Worm (Caenorhabditis elegans) whole organism, L4 larva: Measurements from ENCODE around the gene glb-27.

ENCODE experiments used
- F10B5.3 ChIP-seq: sonication (generic microtip); optimal IDR thresholded peaks from 2 replicates; lab custom pipeline; 2016; ENCODE audit warnings: mild to moderate bottlenecking, missing genetic modification characterization, missing compliant biosample characterization
- Y105C5A.15 ChIP-seq: fragments of 200-800 bp; sonication (Bioruptor generic); IDR thresholded peaks from 2 replicates; pipeline ENCODE4 v1.3.6; 2022; ENCODE audit warnings: missing genetic modification characterization, missing compliant biosample characterization
- Y75B8A.6 ChIP-seq: fragments of 200-800 bp; sonication (Bioruptor generic); IDR thresholded peaks from 2 replicates; pipeline ENCODE4 v1.3.6; 2022; ENCODE audit warnings: missing genetic modification reagents, missing genetic modification characterization, missing compliant biosample characterization
- aha-1 ChIP-seq: fragments of 150-350 bp; peaks from one replicate; lab custom pipeline; 2014; ENCODE audit warnings: missing biosample characterization, missing genetic modification characterization
- aly-2 ChIP-seq: sonication (generic microtip); optimal IDR thresholded peaks from 2 replicates; lab custom pipeline; 2018; ENCODE audit warnings: missing biosample characterization, missing genetic modification characterization
- ceh-20 ChIP-seq: fragments of 200-800 bp; sonication (Bioruptor generic); IDR thresholded peaks from 2 replicates; pipeline ENCODE4 v1.3.6; 2022; ENCODE audit warnings: missing genetic modification reagents, missing genetic modification characterization, missing compliant biosample characterization
- ceh-28 ChIP-seq: fragments of 150-350 bp; optimal IDR thresholded peaks from 2 replicates; lab custom pipeline; 2014; ENCODE audit warnings: missing biosample characterization, missing genetic modification reagents, missing genetic modification characterization
- daf-16 ChIP-seq, 3 experiments: sonication (generic microtip); optimal IDR thresholded peaks; 2 replicates each; lab custom pipeline; 2016 to 2017; ENCODE audit warnings: missing genetic modification characterization in 3 of 3, missing genetic modification reagents in 3 of 3, mild to moderate bottlenecking in 2 of 3, missing compliant biosample characterization in 2 of 3, missing biosample characterization in 1 of 3, moderate library complexity in 1 of 3
- dmd-6 ChIP-seq: fragments of 200-800 bp; sonication (Bioruptor generic); IDR thresholded peaks from 2 replicates; pipeline ENCODE4 v1.3.6; 2022; ENCODE audit warnings: missing genetic modification reagents, missing genetic modification characterization, missing compliant biosample characterization
- duxl-1 ChIP-seq: sonication (generic microtip); optimal IDR thresholded peaks from 2 replicates; lab custom pipeline; 2016; ENCODE audit warnings: mild to moderate bottlenecking, missing genetic modification characterization, moderate library complexity, missing compliant biosample characterization; ENCODE audit not compliant: poor library complexity
- dve-1 ChIP-seq: sonication (generic microtip); optimal IDR thresholded peaks from 2 replicates; lab custom pipeline; 2017; ENCODE audit warnings: antibody characterized with exemption, mild to moderate bottlenecking, missing genetic modification characterization, missing compliant biosample characterization; ENCODE audit not compliant: insufficient read depth
- hif-1 ChIP-seq, 2 experiments: sonication (generic microtip); optimal IDR thresholded peaks; 2 replicates each; lab custom pipeline; 2016 to 2017; ENCODE audit warnings: missing compliant biosample characterization in 2 of 2, missing genetic modification characterization in 2 of 2, missing genetic modification reagents in 2 of 2, missing genotype in 2 of 2, mild to moderate bottlenecking in 1 of 2
- hlh-11 ChIP-seq: fragments of 200-800 bp; sonication (Bioruptor generic); optimal IDR thresholded peaks from 2 replicates; lab custom pipeline; 2018; ENCODE audit warnings: mild to moderate bottlenecking, missing genetic modification characterization, missing compliant biosample characterization
- hlh-30 ChIP-seq: sonication (generic microtip); optimal IDR thresholded peaks from 2 replicates; lab custom pipeline; 2017; ENCODE audit warnings: antibody characterized with exemption, mild to moderate bottlenecking, missing genetic modification characterization, missing compliant biosample characterization; ENCODE audit not compliant: insufficient read depth
- hmg-1.1 ChIP-seq: fragments of 200-800 bp; sonication (Bioruptor generic); IDR thresholded peaks from 2 replicates; pipeline ENCODE4 v1.3.6; 2022; ENCODE audit warnings: missing genetic modification reagents, missing genetic modification characterization, missing compliant biosample characterization
- lim-7 ChIP-seq: fragments of 200-800 bp; sonication (Bioruptor generic); IDR thresholded peaks from 2 replicates; pipeline ENCODE4 v1.3.6; 2022; ENCODE audit warnings: missing genetic modification characterization, missing compliant biosample characterization
- lin-38 ChIP-seq: fragments of 200-800 bp; sonication (Bioruptor generic); IDR thresholded peaks from 2 replicates; pipeline ENCODE4 v1.3.6; 2022; ENCODE audit warnings: missing genetic modification reagents, missing genetic modification characterization, missing compliant biosample characterization
- lsy-2 ChIP-seq, 2 experiments: fragments of 150-350 bp in 1 of 2; sonication (generic microtip) in 1 of 2; optimal IDR thresholded peaks; 2 replicates each; lab custom pipeline; 2014 to 2017; ENCODE audit warnings: missing biosample characterization in 2 of 2, missing genetic modification characterization in 2 of 2
- mep-1 ChIP-seq: fragments of 150-350 bp; sonication (generic microtip); optimal IDR thresholded peaks from 3 replicates; lab custom pipeline; 2014; ENCODE audit warnings: missing biosample characterization, missing genetic modification characterization
- nhr-11 ChIP-seq: fragments of 150-350 bp; optimal IDR thresholded peaks from 2 replicates; lab custom pipeline; 2014; ENCODE audit warnings: missing biosample characterization, missing genetic modification characterization
- nhr-25 ChIP-seq: sonication (generic microtip); optimal IDR thresholded peaks from 2 replicates; lab custom pipeline; 2017; ENCODE audit warnings: missing genetic modification characterization, mild to moderate bottlenecking, missing compliant biosample characterization, antibody characterized with exemption, moderate library complexity, borderline replicate concordance; ENCODE audit not compliant: insufficient read depth
- nhr-28 ChIP-seq: fragments of 150-350 bp; optimal IDR thresholded peaks from 2 replicates; lab custom pipeline; 2014; ENCODE audit warnings: missing biosample characterization, missing genetic modification characterization
- nhr-48 ChIP-seq: sonication (generic microtip); optimal IDR thresholded peaks from 2 replicates; lab custom pipeline; 2016; ENCODE audit warnings: mild to moderate bottlenecking, missing genetic modification characterization, missing compliant biosample characterization
- unc-62 ChIP-seq, 3 experiments: fragments of 150-350 bp in 1 of 3; sonication (generic microtip); optimal IDR thresholded peaks in 2 of 3; peaks in 1 of 3; 1 replicate in 1 of 3; 2 replicates in 2 of 3; lab custom pipeline; 2014 to 2017; ENCODE audit warnings: missing biosample characterization in 3 of 3, missing genetic modification characterization in 3 of 3, missing genetic modification reagents in 3 of 3, missing genotype in 1 of 3
- ztf-7 ChIP-seq: fragments of 150-350 bp; optimal IDR thresholded peaks from 2 replicates; lab custom pipeline; 2014; ENCODE audit warnings: missing biosample characterization, missing genetic modification characterization

glb-27 gene

DNA sequence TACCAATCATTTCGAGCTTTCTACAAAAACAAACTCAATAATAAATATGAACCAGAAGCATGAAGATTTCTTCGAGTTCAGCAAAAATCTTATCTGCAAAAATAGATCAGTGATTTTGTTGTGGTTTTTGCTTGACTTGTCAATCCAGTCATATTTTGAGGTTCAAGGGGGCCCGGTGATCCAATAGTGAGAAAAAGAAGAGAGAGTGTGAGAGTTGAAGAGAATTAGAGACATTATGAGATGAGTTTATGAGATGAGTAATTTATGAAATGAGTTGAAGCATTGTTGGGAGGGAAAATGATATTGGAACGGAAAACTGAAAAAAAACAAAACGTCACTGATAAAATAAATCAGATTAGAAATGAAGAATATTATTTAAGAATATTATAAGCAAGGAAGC lies 47.1 kb downstream of the glb-27 start, which contains the start of gene T13H5.1:
Gene T13H5.1, minus strand, starts transcription at position 101 of the 400 bp plus-strand sequence.
- peak; percentile 12 for TF ChIP-seq aha-1
- no peak for TF ChIP-seq Y105C5A.15

DNA sequence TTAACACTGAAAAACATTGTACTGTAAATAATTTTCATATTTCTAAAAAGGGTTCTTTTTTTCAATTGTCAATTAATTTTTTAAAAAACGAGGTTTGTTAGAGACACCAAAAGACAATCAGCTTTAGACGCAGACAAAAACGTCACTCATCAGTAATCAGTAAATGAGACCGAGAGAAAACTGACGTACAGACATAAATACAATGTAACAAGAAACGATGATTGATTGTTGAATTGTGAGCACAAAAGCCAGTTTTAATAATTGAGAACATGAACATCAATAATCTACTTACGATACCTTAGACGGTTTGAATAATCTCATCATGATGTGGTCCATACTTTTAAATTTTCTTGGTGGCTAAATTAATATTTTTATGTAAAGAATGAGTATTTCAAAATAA lies 49.3 kb downstream of the glb-27 start:
- TF ChIP-seq dmd-6 (GFP tag; lab: Robert Waterston, UW) (peak; percentile 56; the same call in 1 of the 2 replicates), F10B5.3 (tag; lab: Kevin White, UChicago) (no peak), hlh-11 (peak; percentile 2), aly-2 (tag; lab: Kevin White, UChicago) (no peak), nhr-48 (peak; percentile 21), ztf-7 (no peak), mep-1 (no peak), daf-16 (GFP tag; optimal IDR thresholded peaks at IDR 0.05; lab: Kevin White, UChicago) (no peak), daf-16 (tag; optimal IDR thresholded peaks at IDR 0.05; lab: Kevin White, UChicago) (peak; percentile 35), dve-1 (tag; lab: Kevin White, UChicago) (peak; percentile 67), unc-62 (GFP tag; optimal IDR thresholded peaks at IDR 0.05 in 1 of 2; lab: Kevin White, UChicago) (peak in 1 of 2 experiments; percentile 87), unc-62 (tag; optimal IDR thresholded peaks at IDR 0.05; lab: Kevin White, UChicago) (no peak), nhr-28 (tag; lab: Kevin White, UChicago) (peak; percentile 16)
- TF ChIP-seq, all 104 proteins: peak for 7

DNA sequence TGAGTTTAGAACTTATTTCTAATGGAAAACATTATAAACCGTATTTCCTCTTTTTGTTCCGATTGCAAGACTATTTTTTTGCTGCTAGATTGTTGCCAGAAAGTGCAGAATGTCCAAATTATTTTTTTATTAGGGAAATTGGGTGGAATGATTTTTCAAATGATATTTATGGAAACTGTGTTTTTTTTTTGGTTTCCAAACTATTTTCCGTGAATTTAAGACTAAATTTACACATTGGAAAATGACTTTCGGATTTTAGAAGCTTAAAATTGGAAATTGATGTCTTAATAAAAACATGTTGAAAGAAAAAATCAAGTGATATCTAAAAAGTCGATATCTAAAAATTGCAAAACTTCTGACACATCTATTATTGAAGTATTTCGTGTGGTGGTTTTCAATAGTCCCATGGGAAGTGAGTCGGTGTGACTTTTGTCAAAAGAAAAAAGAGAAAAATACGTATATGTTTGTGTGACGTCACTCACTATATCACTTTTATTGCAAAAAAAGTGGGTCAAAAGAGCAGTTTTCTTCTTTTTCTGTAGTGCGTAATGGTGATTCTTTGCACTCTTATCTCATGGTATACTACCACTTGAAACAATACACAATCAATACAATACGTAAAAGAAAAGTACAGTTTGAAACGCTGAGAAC lies 51.9 kb downstream of the glb-27 start:
- TF ChIP-seq aha-1 = peak; percentile 78
- peak; percentile 51 for TF ChIP-seq hlh-30
- TF ChIP-seq ceh-28 (tag; lab: Kevin White, UChicago) = no peak
- peak; percentile 43 for TF ChIP-seq nhr-28 (tag; lab: Kevin White, UChicago)
- peak; percentile 16 for TF ChIP-seq dve-1 (tag; lab: Kevin White, UChicago)
- peak in 1 of 2 experiments; percentile 9 for TF ChIP-seq lsy-2 (tag; optimal IDR thresholded peaks at IDR 0.05; lab: Kevin White, UChicago)
- TF ChIP-seq unc-62 (GFP tag; optimal IDR thresholded peaks at IDR 0.05 in 1 of 2; lab: Kevin White, UChicago) = peak in 1 of 2 experiments; percentile 94
- no peak for TF ChIP-seq unc-62 (tag; optimal IDR thresholded peaks at IDR 0.05; lab: Kevin White, UChicago)
- TF ChIP-seq ceh-20 = 0 out of 2 replicates have a peak, but pooled peaks have one; percentile 11
- no peak for TF ChIP-seq hif-1 (tag; optimal IDR thresholded peaks at IDR 0.05; lab: Kevin White, UChicago)
- TF ChIP-seq duxl-1 = no peak
- no peak for TF ChIP-seq Y75B8A.6

DNA sequence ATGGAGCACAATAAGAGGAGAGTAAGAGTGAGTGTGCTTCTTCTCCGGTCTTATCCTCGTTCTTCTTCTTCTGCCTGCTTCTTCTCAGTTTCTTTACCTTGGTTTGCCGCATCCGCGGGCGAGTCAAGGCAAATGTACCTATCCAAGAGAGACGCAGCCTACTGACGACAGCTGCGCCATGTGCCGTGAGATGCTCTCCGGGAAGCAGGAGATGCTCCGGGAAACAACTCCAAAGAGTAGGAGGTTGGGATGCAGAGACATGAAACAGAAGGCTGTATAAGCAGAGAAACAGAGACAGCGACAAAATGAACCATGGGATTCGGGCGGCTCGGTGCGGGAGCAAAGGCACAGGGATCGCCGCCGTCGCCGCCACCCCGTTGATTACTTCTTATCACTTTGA lies 57.0 kb downstream of the glb-27 start:
- peak; percentile 40 for TF ChIP-seq nhr-11 (tag; lab: Kevin White, UChicago)
- peak; percentile 51 for TF ChIP-seq hlh-11
- no peak for TF ChIP-seq nhr-25 (tag; lab: Kevin White, UChicago)
- TF ChIP-seq hif-1 (tag; optimal IDR thresholded peaks at IDR 0.05; lab: Kevin White, UChicago) = peak in 1 of 2 experiments; percentile 34
- no peak for TF ChIP-seq F10B5.3 (tag; lab: Kevin White, UChicago)
- TF ChIP-seq lin-38 (GFP tag; lab: Robert Waterston, UW) = 0 out of 2 replicates have a peak, but pooled peaks have one; percentile 9
- TF ChIP-seq hmg-1.1 (GFP tag; lab: Robert Waterston, UW) = 0 out of 2 replicates have a peak, but pooled peaks have one; percentile 32
- peak in 1 of 2 experiments; percentile 37 for TF ChIP-seq daf-16 (GFP tag; optimal IDR thresholded peaks at IDR 0.05; lab: Kevin White, UChicago)
- no peak for TF ChIP-seq daf-16 (tag; optimal IDR thresholded peaks at IDR 0.05; lab: Kevin White, UChicago)
- peak in 1 of 2 experiments; percentile 72 for TF ChIP-seq unc-62 (GFP tag; optimal IDR thresholded peaks at IDR 0.05 in 1 of 2; lab: Kevin White, UChicago)
- no peak for TF ChIP-seq unc-62 (tag; optimal IDR thresholded peaks at IDR 0.05; lab: Kevin White, UChicago)

DNA sequence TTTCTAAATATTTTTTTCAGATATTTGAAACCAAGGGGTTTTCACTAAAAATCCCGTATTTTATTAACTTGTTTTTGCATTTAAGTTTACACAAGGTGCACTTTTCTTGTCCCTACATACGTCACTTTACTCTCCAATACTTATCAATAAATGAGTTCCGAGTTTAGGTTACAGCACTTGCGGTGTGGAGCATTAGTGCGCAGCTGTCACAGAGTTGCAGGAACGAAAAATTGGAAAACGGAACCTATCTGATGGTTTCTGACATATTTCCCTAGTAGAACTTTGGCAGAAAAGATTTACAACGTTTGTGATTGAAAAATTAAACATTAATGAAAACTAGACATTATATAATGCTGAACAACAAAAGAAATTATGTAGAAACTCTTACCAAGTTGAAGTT lies 57.9 kb downstream of the glb-27 start:
- TF ChIP-seq aha-1 = peak; percentile 86
- TF ChIP-seq lim-7 (GFP tag; lab: Robert Waterston, UW) = no peak
